Worm (Caenorhabditis elegans) whole organism, L3 larva: ENCODE results near the gene fpn-1.2.

Experiments
- R02D3.7 ChIP-seq: fragments of 150-350 bp; optimal IDR thresholded peaks from 2 replicates; lab custom pipeline; 2014; ENCODE audit warnings: missing biosample characterization, missing genetic modification characterization
- ZK546.5 ChIP-seq: sonication (generic microtip); optimal IDR thresholded peaks from 2 replicates; lab custom pipeline; 2017; ENCODE audit warnings: missing biosample characterization, missing genetic modification characterization
- aly-2 ChIP-seq: fragments of 150-350 bp; optimal IDR thresholded peaks from 2 replicates; lab custom pipeline; 2014; ENCODE audit warnings: missing biosample characterization, missing genetic modification characterization
- ama-1 ChIP-seq: fragments of 150-350 bp; optimal IDR thresholded peaks from 2 replicates; lab custom pipeline; 2018
- ceh-16 ChIP-seq: sonication (generic microtip); optimal IDR thresholded peaks from 2 replicates; lab custom pipeline; 2017; ENCODE audit warnings: missing biosample characterization, missing genetic modification characterization
- ceh-28 ChIP-seq: fragments of 150-350 bp; optimal IDR thresholded peaks from 2 replicates; lab custom pipeline; 2014; ENCODE audit warnings: missing biosample characterization, missing genetic modification reagents, missing genetic modification characterization
- ceh-82 ChIP-seq: fragments of 150-350 bp; optimal IDR thresholded peaks from 2 replicates; lab custom pipeline; 2014; ENCODE audit warnings: missing biosample characterization, missing genetic modification characterization
- ceh-9 ChIP-seq: sonication (generic microtip); optimal IDR thresholded peaks from 2 replicates; lab custom pipeline; 2018; ENCODE audit warnings: missing biosample characterization, missing genetic modification characterization
- daf-12 ChIP-seq: fragments of 150-350 bp; optimal IDR thresholded peaks from 2 replicates; lab custom pipeline; 2014; ENCODE audit warnings: missing biosample characterization, missing genetic modification reagents, missing genetic modification characterization
- elt-2 ChIP-seq: sonication (generic microtip); optimal IDR thresholded peaks from 2 replicates; lab custom pipeline; 2016; ENCODE audit warnings: missing genetic modification reagents, mild to moderate bottlenecking, missing genetic modification characterization, missing compliant biosample characterization
- elt-3 ChIP-seq, 3 experiments: fragments of 150-350 bp in 1 of 3; sonication (generic microtip) in 2 of 3; optimal IDR thresholded peaks; 2 replicates in 2 of 3; 4 replicates in 1 of 3; lab custom pipeline; 2014 to 2017; ENCODE audit warnings: missing biosample characterization in 3 of 3, missing genetic modification characterization in 3 of 3
- eor-1 ChIP-seq, 2 experiments: fragments of 150-350 bp; optimal IDR thresholded peaks; 2 replicates each; lab custom pipeline; 2014 to 2018; ENCODE audit warnings: missing biosample characterization in 2 of 2, missing genetic modification characterization in 2 of 2
- fkh-10 ChIP-seq: sonication (generic microtip); optimal IDR thresholded peaks from 2 replicates; lab custom pipeline; 2017; ENCODE audit warnings: missing biosample characterization, missing genetic modification reagents, missing genetic modification characterization
- hmg-11 ChIP-seq: sonication (generic microtip); optimal IDR thresholded peaks from 2 replicates; lab custom pipeline; 2016; ENCODE audit warnings: missing genetic modification characterization, missing compliant biosample characterization
- lin-15B ChIP-seq: fragments of 150-350 bp; optimal IDR thresholded peaks from 2 replicates; lab custom pipeline; 2014; ENCODE audit warnings: missing biosample characterization, missing genetic modification characterization
- lin-39 ChIP-seq: fragments of 150-350 bp; optimal IDR thresholded peaks from 2 replicates; lab custom pipeline; 2018; ENCODE audit warnings: missing biosample characterization, missing genetic modification reagents, missing genetic modification characterization
- lsy-12 ChIP-seq: sonication (generic microtip); optimal IDR thresholded peaks from 2 replicates; lab custom pipeline; 2016; ENCODE audit warnings: mild to moderate bottlenecking, missing genetic modification characterization, missing compliant biosample characterization
- nfya-1 ChIP-seq: sonication (generic microtip); optimal IDR thresholded peaks from 2 replicates; lab custom pipeline; 2017; ENCODE audit warnings: missing genetic modification characterization, mild to moderate bottlenecking, missing compliant biosample characterization, antibody characterized with exemption, moderate library complexity; ENCODE audit not compliant: insufficient read depth
- nhr-11 ChIP-seq: fragments of 150-350 bp; optimal IDR thresholded peaks from 2 replicates; lab custom pipeline; 2014; ENCODE audit warnings: missing biosample characterization, missing genetic modification characterization
- nhr-237 ChIP-seq: fragments of 150-350 bp; optimal IDR thresholded peaks from 2 replicates; lab custom pipeline; 2014; ENCODE audit warnings: missing biosample characterization, missing genetic modification characterization
- nhr-25 ChIP-seq: sonication (generic microtip); optimal IDR thresholded peaks from 2 replicates; lab custom pipeline; 2017; ENCODE audit warnings: missing biosample characterization, missing genetic modification characterization
- nhr-43 ChIP-seq: sonication (generic microtip); optimal IDR thresholded peaks from 2 replicates; lab custom pipeline; 2016; ENCODE audit warnings: mild to moderate bottlenecking, missing genetic modification characterization, missing compliant biosample characterization; ENCODE audit not compliant: poor library complexity, severe bottlenecking
- nhr-76 ChIP-seq: fragments of 150-350 bp; sonication (generic microtip); optimal IDR thresholded peaks from 5 replicates; lab custom pipeline; 2014; ENCODE audit warnings: missing biosample characterization, missing genetic modification characterization
- nhr-77 ChIP-seq: fragments of 150-350 bp; optimal IDR thresholded peaks from 2 replicates; lab custom pipeline; 2014; ENCODE audit warnings: missing biosample characterization, missing genetic modification characterization
- pha-4 ChIP-seq: fragments of 150-350 bp; optimal IDR thresholded peaks from 2 replicates; lab custom pipeline; 2014; ENCODE audit warnings: missing biosample characterization, missing genetic modification reagents, missing genetic modification characterization
- pqm-1 ChIP-seq: fragments of 150-350 bp; optimal IDR thresholded peaks from 2 replicates; lab custom pipeline; 2017; ENCODE audit warnings: missing biosample characterization, missing genetic modification characterization, inconsistent platforms
- sea-2 ChIP-seq: fragments of 150-350 bp; sonication (generic microtip); optimal IDR thresholded peaks from 4 replicates; lab custom pipeline; 2014; ENCODE audit warnings: missing biosample characterization, missing genetic modification reagents, missing genetic modification characterization
- skn-1 ChIP-seq: fragments of 150-350 bp; optimal IDR thresholded peaks from 2 replicates; lab custom pipeline; 2014; ENCODE audit warnings: missing biosample characterization, missing genetic modification characterization
- snpc-4 ChIP-seq: fragments of 150-350 bp; optimal IDR thresholded peaks from 2 replicates; lab custom pipeline; 2014; ENCODE audit warnings: missing biosample characterization, missing genetic modification characterization
- tbx-2 ChIP-seq: sonication (generic microtip); optimal IDR thresholded peaks from 2 replicates; lab custom pipeline; 2016; ENCODE audit warnings: mild to moderate bottlenecking, missing genetic modification characterization, missing compliant biosample characterization
- unc-39 ChIP-seq: sonication (generic microtip); optimal IDR thresholded peaks from 4 replicates; lab custom pipeline; 2017; ENCODE audit warnings: missing biosample characterization, missing genetic modification characterization
- unc-62 ChIP-seq: fragments of 150-350 bp; sonication (generic microtip); optimal IDR thresholded peaks from 4 replicates; lab custom pipeline; 2014; ENCODE audit warnings: missing biosample characterization, missing genetic modification reagents, missing genetic modification characterization
- ztf-11 ChIP-seq: fragments of 150-350 bp; optimal IDR thresholded peaks from 2 replicates; lab custom pipeline; 2014; ENCODE audit warnings: missing biosample characterization, missing genetic modification characterization
- ztf-4 ChIP-seq: fragments of 150-350 bp; optimal IDR thresholded peaks from 2 replicates; lab custom pipeline; 2014; ENCODE audit warnings: missing biosample characterization, missing genetic modification characterization

Gene fpn-1.2

DNA sequence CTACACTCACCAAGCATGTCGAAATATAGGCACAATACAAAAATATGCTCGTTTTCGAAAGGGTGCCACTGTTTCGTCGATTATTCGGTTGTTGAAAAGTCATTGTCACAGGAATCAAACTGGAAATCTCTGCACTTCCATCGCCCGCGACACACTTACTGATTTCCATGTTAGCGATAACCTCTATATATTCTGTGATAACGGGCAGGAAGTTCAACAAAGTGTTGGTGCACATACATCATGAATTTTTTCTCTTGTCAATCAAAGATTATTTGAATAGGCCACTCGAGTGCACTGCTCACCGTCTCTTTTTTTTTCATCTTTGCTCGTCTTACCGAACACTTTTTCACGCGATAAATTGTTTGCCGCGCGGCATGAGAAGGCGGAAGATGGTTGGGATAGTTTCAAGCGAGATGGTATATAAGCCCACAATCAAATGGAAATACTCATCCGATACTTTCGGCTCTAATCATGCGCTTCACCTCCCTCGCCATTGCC lies at the start of gene fpn-1.2, which contains the start of gene pqn-54:
Gene fpn-1.2, minus strand, starts transcription at position 157 of the 498 bp plus-strand sequence.
Gene pqn-54, plus strand, starts transcription at position 448 of the 498 bp plus-strand sequence.
- TF ChIP-seq elt-2 (tag; lab: Kevin White, UChicago) (peak; percentile 53), unc-39 (tag; lab: Kevin White, UChicago) (no peak), pqm-1 (peak; percentile 20)

DNA sequence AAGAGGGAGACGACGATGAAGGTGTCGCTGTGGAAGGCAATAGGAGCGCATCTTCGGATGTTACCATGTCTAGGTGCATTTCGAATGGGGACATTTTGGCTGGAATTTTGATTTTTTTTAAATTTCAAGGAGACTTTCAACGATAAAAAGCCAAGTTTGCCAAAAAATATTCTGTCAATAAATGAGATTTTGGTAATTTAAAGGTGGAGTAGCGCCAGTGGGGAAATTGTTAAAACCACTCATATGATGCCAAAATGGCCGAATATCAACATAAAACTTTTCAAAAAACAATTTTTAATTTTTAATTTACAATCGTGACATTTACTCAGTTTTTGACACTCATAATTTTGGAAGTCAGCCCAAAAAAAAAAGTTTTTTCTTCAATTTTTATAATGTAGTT lies 47.0 kb upstream of the fpn-1.2 start, which contains the start of gene nhr-260:
Gene nhr-260, minus strand, starts transcription at position 101 of the 400 bp plus-strand sequence.
- TF ChIP-seq nhr-76 (no peak), ama-1 (no peak), nhr-11 (tag; lab: Kevin White, UChicago) (no peak), fkh-10 (GFP tag; lab: Kevin White, UChicago) (no peak), eor-1 (tag; optimal IDR thresholded peaks at IDR 0.05; lab: Kevin White, UChicago) (no peak), tbx-2 (no peak), sea-2 (GFP tag; lab: Kevin White, UChicago) (no peak), nhr-43 (tag; lab: Kevin White, UChicago) (no peak), ceh-16 (tag; lab: Kevin White, UChicago) (no peak), unc-62 (GFP tag; lab: Kevin White, UChicago) (no peak), ceh-82 (tag; lab: Kevin White, UChicago) (no peak), lin-15B (tag; lab: Kevin White, UChicago) (no peak)

DNA sequence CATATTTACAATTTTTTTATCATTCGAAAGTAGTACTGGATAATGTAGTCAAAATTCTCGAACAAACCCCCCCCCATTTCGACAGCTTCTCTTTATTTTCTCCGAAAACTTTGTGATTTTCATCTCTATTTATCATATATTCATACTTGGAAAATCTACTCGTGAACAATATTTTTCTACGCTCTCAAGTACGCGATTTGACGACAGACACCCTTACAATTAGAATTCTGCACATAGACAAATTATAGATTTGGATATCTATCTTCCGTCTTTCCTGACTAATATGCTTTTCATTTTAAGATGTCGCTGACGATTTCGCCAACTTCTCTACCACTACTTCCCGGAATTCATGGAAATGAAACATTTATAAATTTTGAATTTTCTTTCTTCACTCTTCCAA lies 41.5 kb upstream of the fpn-1.2 start, which contains the start of gene sru-28:
Gene sru-28, plus strand, starts transcription at position 301 of the 400 bp plus-strand sequence.
- TF ChIP-seq daf-12 (tag; lab: Kevin White, UChicago) (no peak), snpc-4 (tag; lab: Kevin White, UChicago) (no peak)

DNA sequence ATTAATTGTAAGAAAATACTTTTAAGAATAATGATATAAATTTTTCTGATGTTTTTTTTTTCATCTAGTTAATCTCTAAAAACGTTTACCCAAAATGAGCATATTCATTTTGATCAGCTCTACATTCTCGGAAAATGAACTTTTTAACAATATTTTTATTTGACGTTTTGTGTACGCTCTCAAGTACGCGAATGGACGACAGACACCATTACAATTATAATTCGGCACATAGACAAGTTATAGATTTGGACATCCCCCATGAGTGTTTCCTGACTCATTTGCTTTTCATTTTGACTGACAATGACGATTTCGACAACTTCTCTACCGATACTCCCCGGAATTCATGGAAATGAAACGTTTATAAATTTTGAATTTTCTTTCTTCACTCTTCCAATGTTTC lies 34.6 kb upstream of the fpn-1.2 start, which contains the start of gene sru-27:
Gene sru-27, plus strand, starts transcription at position 301 of the 400 bp plus-strand sequence.
- TF ChIP-seq pha-4 (tag; lab: Kevin White, UChicago) (no peak), ceh-82 (tag; lab: Kevin White, UChicago) (no peak), nhr-11 (tag; lab: Kevin White, UChicago) (no peak), nhr-76 (no peak), hmg-11 (tag; lab: Kevin White, UChicago) (no peak), aly-2 (tag; lab: Kevin White, UChicago) (no peak), nhr-25 (tag; lab: Kevin White, UChicago) (no peak), elt-3 (tag; optimal IDR thresholded peaks at IDR 0.05; lab: Kevin White, UChicago) (no peak), ztf-4 (tag; lab: Kevin White, UChicago) (no peak), ZK546.5 (tag; lab: Kevin White, UChicago) (no peak), ceh-16 (tag; lab: Kevin White, UChicago) (no peak), skn-1 (no peak)

DNA sequence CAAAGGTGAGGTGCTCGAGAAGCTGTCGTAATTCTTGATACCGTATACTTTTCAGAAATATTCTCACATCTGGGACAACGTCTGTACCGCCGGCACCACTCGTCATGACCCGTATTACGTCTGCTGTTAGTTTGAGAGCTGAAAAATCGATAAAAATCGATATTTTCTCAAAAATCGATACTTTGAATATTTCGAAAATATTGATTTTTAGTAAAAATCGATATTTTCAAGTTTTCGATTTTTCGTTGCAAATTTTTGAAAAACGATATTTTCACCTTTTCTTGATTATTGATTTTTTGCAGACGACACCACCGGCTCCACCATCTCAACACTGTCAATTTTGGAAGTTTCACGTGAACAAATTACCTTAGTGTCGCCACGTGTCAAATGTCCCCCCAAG lies 31.3 kb upstream of the fpn-1.2 start:
- TF ChIP-seq sea-2 (GFP tag; lab: Kevin White, UChicago) (no peak), ceh-28 (tag; lab: Kevin White, UChicago) (peak; percentile 89), ceh-16 (tag; lab: Kevin White, UChicago) (no peak)
- TF ChIP-seq, all 47 proteins: peak for 1

DNA sequence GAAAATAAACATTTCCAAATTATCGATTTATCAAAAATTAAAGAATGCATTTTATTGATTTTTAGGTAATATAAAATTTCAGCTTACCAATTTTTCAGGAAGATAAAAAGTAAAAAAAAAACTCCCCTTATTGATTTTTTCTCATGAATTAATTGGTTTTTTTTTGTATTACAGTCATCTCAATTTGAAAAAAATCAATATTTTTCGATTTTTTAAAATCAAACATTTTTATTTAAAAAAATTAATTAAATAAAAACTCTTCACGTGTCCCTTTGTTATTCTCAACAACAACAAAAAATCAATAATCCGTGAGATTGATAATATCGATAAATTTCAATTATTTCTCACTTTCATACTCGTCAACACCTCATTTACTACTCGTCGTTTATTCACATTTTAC lies 30.8 kb upstream of the fpn-1.2 start, which contains the start of gene C38C3.3:
Gene C38C3.3, plus strand, starts transcription at position 301 of the 400 bp plus-strand sequence.
- TF ChIP-seq R02D3.7 (tag; lab: Kevin White, UChicago) (no peak), ceh-28 (tag; lab: Kevin White, UChicago) (peak; percentile 15), snpc-4 (tag; lab: Kevin White, UChicago) (no peak)
- TF ChIP-seq, all 47 proteins: peak for 1

DNA sequence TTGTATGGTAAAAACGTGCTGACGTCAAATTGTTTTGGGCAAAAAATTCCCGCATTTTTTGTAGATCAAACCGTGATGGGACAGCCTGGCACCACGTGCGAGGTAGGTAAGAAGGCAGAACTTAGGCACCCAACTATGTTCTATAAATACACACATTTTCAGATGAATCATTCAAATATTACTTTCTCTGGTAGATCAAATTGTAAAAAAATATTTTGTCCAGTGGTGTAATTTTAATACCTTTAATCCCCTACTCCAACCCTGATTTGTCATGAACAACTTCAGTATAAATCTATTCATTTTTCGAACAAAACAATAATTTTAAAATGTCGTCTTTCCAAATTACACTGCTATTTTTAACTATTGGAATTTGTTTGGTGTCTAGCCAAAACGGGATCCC lies 30.0 kb upstream of the fpn-1.2 start, which contains the start of gene spig-7:
Gene spig-7, plus strand, starts transcription at position 301 of the 400 bp plus-strand sequence.
- TF ChIP-seq snpc-4 (tag; lab: Kevin White, UChicago): no peak
- no peak for TF ChIP-seq daf-12 (tag; lab: Kevin White, UChicago)
- TF ChIP-seq hmg-11 (tag; lab: Kevin White, UChicago): no peak
- TF ChIP-seq nhr-76: no peak
- TF ChIP-seq ZK546.5 (tag; lab: Kevin White, UChicago): no peak
- TF ChIP-seq lin-39: no peak
- no peak for TF ChIP-seq pqm-1
- TF ChIP-seq ztf-11 (tag; lab: Kevin White, UChicago): no peak
- TF ChIP-seq ceh-9 (tag; lab: Kevin White, UChicago): no peak
- TF ChIP-seq nhr-77: no peak
- TF ChIP-seq skn-1: no peak
- no peak for TF ChIP-seq lsy-12 (tag; lab: Kevin White, UChicago)
- TF ChIP-seq nhr-237 (tag; lab: Kevin White, UChicago): no peak
- no peak for TF ChIP-seq lin-15B (tag; lab: Kevin White, UChicago)
- TF ChIP-seq eor-1 (tag; optimal IDR thresholded peaks at IDR 0.05; lab: Kevin White, UChicago): no peak
- no peak for TF ChIP-seq nfya-1 (tag; lab: Kevin White, UChicago)
